Fruit fly (Drosophila melanogaster): ENCODE data around the gene Rbfox1.

- TF ChIP-seq usp (GFP tag; optimal IDR thresholded peaks at IDR 0.05), result no peak
- TF ChIP-seq CG8478 (optimal IDR thresholded peaks at IDR 0.05), result no peak
- no peak for TF ChIP-seq Dll (optimal IDR thresholded peaks at IDR 0.05)
- TF ChIP-seq EcR (GFP tag; optimal IDR thresholded peaks at IDR 0.05), result no peak
- TF ChIP-seq pan (optimal IDR thresholded peaks at IDR 0.05), result no peak
- TF ChIP-seq psq (optimal IDR thresholded peaks at IDR 0.05), result no peak
These were observed 33.6 kb downstream of the Rbfox1 start for dm6 chr3L:10514829-10515228.
